Worm (Caenorhabditis elegans) whole organism, L1 larva: ENCODE data around the gene mca-1.

Source experiments
- C16A3.4 ChIP-seq: fragments of 150-350 bp; optimal IDR thresholded peaks from 2 replicates; lab custom pipeline; 2014; ENCODE audit warnings: missing biosample characterization, missing genetic modification characterization
- C34B4.2 ChIP-seq: sonication (generic microtip); optimal IDR thresholded peaks from 2 replicates; lab custom pipeline; 2017; ENCODE audit warnings: mild to moderate bottlenecking, missing genetic modification characterization, missing compliant biosample characterization
- F16B12.6 ChIP-seq: fragments of 150-350 bp; optimal IDR thresholded peaks from 2 replicates; lab custom pipeline; 2014; ENCODE audit warnings: missing biosample characterization, missing genetic modification characterization
- Y116A8C.19 ChIP-seq: sonication (generic microtip); optimal IDR thresholded peaks from 2 replicates; lab custom pipeline; 2016; ENCODE audit warnings: missing compliant biosample characterization, missing genetic modification characterization, borderline replicate concordance
- ceh-88 ChIP-seq: fragments of 200-800 bp; sonication (Bioruptor generic); IDR thresholded peaks from 2 replicates; pipeline ENCODE4 v1.3.6; 2022; ENCODE audit warnings: missing genetic modification characterization, missing compliant biosample characterization
- ceh-90 ChIP-seq: sonication (generic microtip); optimal IDR thresholded peaks from 2 replicates; lab custom pipeline; 2016; ENCODE audit warnings: missing genetic modification characterization, missing compliant biosample characterization
- ces-1 ChIP-seq: fragments of 150-350 bp; optimal IDR thresholded peaks from 2 replicates; lab custom pipeline; 2014; ENCODE audit warnings: missing biosample characterization, missing genetic modification reagents, missing genetic modification characterization
- dsc-1 ChIP-seq: sonication (generic microtip); optimal IDR thresholded peaks from 2 replicates; lab custom pipeline; 2016; ENCODE audit warnings: mild to moderate bottlenecking, missing genetic modification characterization, missing compliant biosample characterization
- egl-27 ChIP-seq, 2 experiments: fragments of 150-350 bp in 1 of 2; sonication (generic microtip); optimal IDR thresholded peaks; 3 replicates each; lab custom pipeline; 2017 to 2018; ENCODE audit warnings: missing biosample characterization in 2 of 2, missing genetic modification characterization in 2 of 2, missing genetic modification reagents in 2 of 2
- elt-2 ChIP-seq: sonication (generic microtip); optimal IDR thresholded peaks from 2 replicates; lab custom pipeline; 2016; ENCODE audit warnings: missing genetic modification characterization, mild to moderate bottlenecking, inconsistent platforms, missing compliant biosample characterization, missing genetic modification reagents
- elt-3 ChIP-seq, 6 experiments: fragments of 150-350 bp in 1 of 6; sonication (generic microtip); optimal IDR thresholded peaks; 2 replicates each; lab custom pipeline; 2017 to 2018; ENCODE audit warnings: missing biosample characterization in 6 of 6, missing genetic modification characterization in 6 of 6, inconsistent platforms in 1 of 6
- ets-5 ChIP-seq: fragments of 200-800 bp; sonication (Bioruptor generic); IDR thresholded peaks from 2 replicates; pipeline ENCODE4 v1.3.6; 2022; ENCODE audit warnings: missing genetic modification characterization, missing compliant biosample characterization
- fkh-10 ChIP-seq: sonication (generic microtip); optimal IDR thresholded peaks from 2 replicates; lab custom pipeline; 2017; ENCODE audit warnings: missing biosample characterization, missing genetic modification reagents, missing genetic modification characterization
- grh-1 ChIP-seq: fragments of 200-800 bp; sonication (Bioruptor generic); IDR thresholded peaks from 2 replicates; pipeline ENCODE4 v1.3.6; 2022; ENCODE audit warnings: missing genetic modification reagents, missing genetic modification characterization, missing compliant biosample characterization
- hpl-2 ChIP-seq: fragments of 150-350 bp; optimal IDR thresholded peaks from 2 replicates; lab custom pipeline; 2014; ENCODE audit warnings: missing biosample characterization, missing genetic modification reagents, missing genetic modification characterization
- irx-1 ChIP-seq: sonication (generic microtip); optimal IDR thresholded peaks from 2 replicates; lab custom pipeline; 2016; ENCODE audit warnings: missing genetic modification characterization, missing compliant biosample characterization
- jun-1 ChIP-seq: fragments of 150-350 bp; optimal IDR thresholded peaks from 2 replicates; lab custom pipeline; 2014; ENCODE audit warnings: missing biosample characterization, missing genetic modification reagents, missing genetic modification characterization
- lin-13 ChIP-seq: fragments of 150-350 bp; optimal IDR thresholded peaks from 2 replicates; lab custom pipeline; 2014; ENCODE audit warnings: missing biosample characterization, missing genetic modification reagents, missing genetic modification characterization
- lin-15B ChIP-seq: fragments of 150-350 bp; sonication (generic microtip); optimal IDR thresholded peaks from 3 replicates; lab custom pipeline; 2014; ENCODE audit warnings: missing biosample characterization, missing genetic modification characterization
- lin-35 ChIP-seq, 2 experiments: fragments of 150-350 bp; optimal IDR thresholded peaks; 2 replicates each; lab custom pipeline; 2014; ENCODE audit warnings: missing biosample characterization in 2 of 2, missing genetic modification characterization in 2 of 2, missing genetic modification reagents in 2 of 2
- lsy-2 ChIP-seq, 2 experiments: fragments of 150-350 bp; optimal IDR thresholded peaks; 2 replicates each; lab custom pipeline; 2014; ENCODE audit warnings: missing biosample characterization in 2 of 2, missing genetic modification characterization in 2 of 2
- mdl-1 ChIP-seq, 2 experiments: fragments of 150-350 bp; optimal IDR thresholded peaks; 2 replicates each; lab custom pipeline; 2014 to 2017; ENCODE audit warnings: missing biosample characterization in 2 of 2, missing genetic modification characterization in 2 of 2, inconsistent platforms in 1 of 2
- mef-2 ChIP-seq: fragments of 150-350 bp; optimal IDR thresholded peaks from 2 replicates; lab custom pipeline; 2014; ENCODE audit warnings: missing biosample characterization, missing genetic modification characterization
- mep-1 ChIP-seq: fragments of 150-350 bp; optimal IDR thresholded peaks from 2 replicates; lab custom pipeline; 2014; ENCODE audit warnings: missing biosample characterization, missing genetic modification characterization
- nhr-11 ChIP-seq: fragments of 150-350 bp; optimal IDR thresholded peaks from 2 replicates; lab custom pipeline; 2014; ENCODE audit warnings: missing biosample characterization, missing genetic modification characterization
- nhr-12 ChIP-seq: sonication (generic microtip); optimal IDR thresholded peaks from 2 replicates; lab custom pipeline; 2017; ENCODE audit warnings: missing biosample characterization, missing genetic modification characterization
- nhr-20 ChIP-seq: sonication (generic microtip); optimal IDR thresholded peaks from 2 replicates; lab custom pipeline; 2016; ENCODE audit warnings: mild to moderate bottlenecking, missing genetic modification characterization, missing compliant biosample characterization
- nhr-237 ChIP-seq: fragments of 150-350 bp; optimal IDR thresholded peaks from 2 replicates; lab custom pipeline; 2014; ENCODE audit warnings: missing biosample characterization, missing genetic modification characterization
- nhr-71 ChIP-seq: sonication (generic microtip); optimal IDR thresholded peaks from 2 replicates; lab custom pipeline; 2016; ENCODE audit warnings: mild to moderate bottlenecking, missing genetic modification characterization, moderate library complexity, missing compliant biosample characterization
- nhr-77 ChIP-seq: fragments of 150-350 bp; optimal IDR thresholded peaks from 2 replicates; lab custom pipeline; 2014; ENCODE audit warnings: missing biosample characterization, missing genetic modification characterization
- nhr-85 ChIP-seq: sonication (generic microtip); peaks from one replicate; lab custom pipeline; 2016; ENCODE audit warnings: missing genetic modification characterization, inconsistent platforms, missing compliant biosample characterization
- nhr-90 ChIP-seq: sonication (generic microtip); optimal IDR thresholded peaks from 2 replicates; lab custom pipeline; 2016; ENCODE audit warnings: mild to moderate bottlenecking, missing genetic modification characterization, missing compliant biosample characterization; ENCODE audit not compliant: poor library complexity
- pag-3 ChIP-seq: sonication (generic microtip); optimal IDR thresholded peaks from 2 replicates; lab custom pipeline; 2017; ENCODE audit warnings: missing genetic modification characterization, mild to moderate bottlenecking, missing compliant biosample characterization, antibody characterized with exemption, borderline replicate concordance; ENCODE audit not compliant: insufficient read depth
- rnt-1 ChIP-seq: sonication (generic microtip); optimal IDR thresholded peaks from 2 replicates; lab custom pipeline; 2016; ENCODE audit warnings: mild to moderate bottlenecking, missing genetic modification characterization, moderate library complexity, missing compliant biosample characterization
- snpc-4 ChIP-seq: fragments of 150-350 bp; optimal IDR thresholded peaks from 2 replicates; lab custom pipeline; 2014; ENCODE audit warnings: missing biosample characterization, missing genetic modification characterization
- sptf-1 ChIP-seq: fragments of 150-350 bp; optimal IDR thresholded peaks from 2 replicates; lab custom pipeline; 2014; ENCODE audit warnings: missing biosample characterization, missing genetic modification characterization
- sup-37 ChIP-seq: fragments of 200-800 bp; sonication (Bioruptor generic); optimal IDR thresholded peaks from 2 replicates; lab custom pipeline; 2018; ENCODE audit warnings: mild to moderate bottlenecking, missing genetic modification characterization, missing compliant biosample characterization
- tlp-1 ChIP-seq: fragments of 150-350 bp; optimal IDR thresholded peaks from 2 replicates; lab custom pipeline; 2014; ENCODE audit warnings: missing biosample characterization, missing genetic modification characterization
- unc-130 ChIP-seq: fragments of 150-350 bp; optimal IDR thresholded peaks from 2 replicates; lab custom pipeline; 2017; ENCODE audit warnings: missing biosample characterization, missing genetic modification characterization, inconsistent platforms
- unc-30 ChIP-seq: sonication (generic microtip); optimal IDR thresholded peaks from 2 replicates; lab custom pipeline; 2017; ENCODE audit warnings: missing biosample characterization, missing genetic modification characterization
- unc-86 ChIP-seq: sonication (generic microtip); optimal IDR thresholded peaks from 2 replicates; lab custom pipeline; 2016; ENCODE audit warnings: missing genetic modification characterization, missing compliant biosample characterization
- unc-98 ChIP-seq: fragments of 200-800 bp; sonication (Bioruptor generic); IDR thresholded peaks from 2 replicates; pipeline ENCODE4 v1.3.6; 2022; ENCODE audit warnings: missing genetic modification characterization, missing compliant biosample characterization
- vab-15 ChIP-seq: sonication (generic microtip); optimal IDR thresholded peaks from 2 replicates; lab custom pipeline; 2017; ENCODE audit warnings: missing genotype, mild to moderate bottlenecking, missing genetic modification characterization, missing compliant biosample characterization
- xbp-1 ChIP-seq: sonication (generic microtip); optimal IDR thresholded peaks from 2 replicates; lab custom pipeline; 2016; ENCODE audit warnings: missing genetic modification characterization, missing compliant biosample characterization
- zip-4 ChIP-seq: fragments of 200-800 bp; sonication (Bioruptor generic); optimal IDR thresholded peaks from 2 replicates; lab custom pipeline; 2018; ENCODE audit warnings: mild to moderate bottlenecking, missing genetic modification characterization, moderate library complexity, missing compliant biosample characterization

Gene mca-1

DNA sequence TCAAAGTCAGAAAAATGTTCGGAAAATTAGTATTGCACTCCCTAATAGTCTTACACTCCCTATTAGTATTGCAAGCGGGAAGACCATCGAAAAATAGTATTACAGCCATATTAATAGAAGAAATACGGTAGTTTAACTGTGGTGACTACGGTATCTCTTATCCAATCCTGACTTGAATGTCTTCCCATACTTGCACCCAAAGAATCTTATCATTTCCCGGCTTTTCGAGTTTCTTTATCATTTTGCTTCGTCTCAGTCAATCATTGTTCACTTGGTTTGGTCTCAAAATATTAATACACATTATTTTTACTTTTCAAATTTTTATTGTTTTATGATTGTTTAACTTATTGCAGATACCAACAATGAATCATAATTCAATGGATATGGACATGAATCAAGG lies 18.4 kb upstream of the mca-1 start, which contains the start of gene F58G6.3:
Gene F58G6.3 (plus strand): TSS at position 352 of the 400 bp plus-strand sequence.
- TF ChIP-seq fkh-10 (GFP tag; lab: Kevin White, UChicago) (no peak), mdl-1 (tag; optimal IDR thresholded peaks at IDR 0.05; lab: Kevin White, UChicago) (no peak), ces-1 (GFP tag; lab: Kevin White, UChicago) (no peak), nhr-237 (no peak), lsy-2 (tag; optimal IDR thresholded peaks at IDR 0.05; lab: Kevin White, UChicago) (no peak), sptf-1 (tag; lab: Kevin White, UChicago) (no peak), C34B4.2 (no peak), nhr-77 (tag; lab: Kevin White, UChicago) (no peak), unc-86 (tag; lab: Kevin White, UChicago) (no peak), lin-15B (tag; lab: Kevin White, UChicago) (no peak)

DNA sequence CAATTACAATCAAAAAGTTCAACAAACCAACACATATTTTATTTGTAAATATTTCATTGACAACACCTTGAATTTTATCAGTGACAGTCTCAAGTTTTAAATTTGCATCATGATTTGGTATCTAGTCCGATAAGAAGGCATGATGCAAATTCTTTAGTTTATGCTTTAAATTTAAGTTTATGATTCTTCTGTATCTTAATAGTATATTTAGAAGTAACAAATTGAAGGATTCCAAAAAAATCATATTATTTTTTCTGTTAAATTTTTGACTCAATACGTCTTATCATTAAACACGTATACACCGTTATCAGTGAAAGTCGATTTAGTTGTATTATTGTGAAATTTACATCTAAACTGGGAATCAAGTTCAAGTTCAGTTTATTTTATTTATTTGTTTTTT lies 16.5 kb upstream of the mca-1 start, which contains the start of gene chca-1:
Gene chca-1 (plus strand): TSS at position 161 of the 400 bp plus-strand sequence.
- TF ChIP-seq tlp-1 (tag; lab: Kevin White, UChicago) (peak; percentile 79), jun-1 (tag; lab: Kevin White, UChicago) (no peak), pag-3 (no peak), nhr-20 (peak; percentile 2), lin-13 (GFP tag; lab: Kevin White, UChicago) (no peak), elt-2 (peak; percentile 94), unc-98 (GFP tag; lab: Robert Waterston, UW) (no peak), elt-3 (tag; optimal IDR thresholded peaks at IDR 0.05; lab: Kevin White, UChicago) (no peak), nhr-90 (tag; lab: Kevin White, UChicago) (peak; percentile 14), nhr-71 (tag; lab: Kevin White, UChicago) (peak; percentile 36), mdl-1 (tag; optimal IDR thresholded peaks at IDR 0.05; lab: Kevin White, UChicago) (no peak)

DNA sequence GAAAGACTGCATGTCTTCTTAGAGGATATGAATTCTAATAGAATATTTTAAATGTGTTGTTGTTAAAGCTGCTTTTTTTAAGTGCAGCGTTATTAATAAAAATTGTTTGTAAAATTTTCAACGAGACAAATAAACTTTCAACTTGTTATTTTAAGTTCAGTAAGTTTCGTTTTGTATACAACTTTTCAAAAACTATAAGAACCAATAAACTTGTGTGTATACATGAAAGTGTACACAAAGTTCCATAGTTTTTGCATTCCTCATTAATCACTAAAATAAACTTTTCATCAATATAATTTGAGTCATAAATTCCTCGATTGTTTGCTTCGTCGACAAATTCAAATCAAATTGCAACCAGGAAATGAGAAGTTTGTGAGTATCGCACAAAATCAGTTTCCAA lies 13.9 kb upstream of the mca-1 start, which contains the start of gene srm-3:
Gene srm-3 (plus strand): TSS at position 301 of the 400 bp plus-strand sequence.
- TF ChIP-seq nhr-90 (tag; lab: Kevin White, UChicago), result no peak
- no peak for TF ChIP-seq ets-5 (GFP tag; lab: Robert Waterston, UW)
- TF ChIP-seq ces-1 (GFP tag; lab: Kevin White, UChicago), result no peak
- TF ChIP-seq lsy-2 (tag; optimal IDR thresholded peaks at IDR 0.05; lab: Kevin White, UChicago), result no peak
- TF ChIP-seq vab-15 (tag; lab: Kevin White, UChicago), result no peak
- TF ChIP-seq unc-130, result no peak

DNA sequence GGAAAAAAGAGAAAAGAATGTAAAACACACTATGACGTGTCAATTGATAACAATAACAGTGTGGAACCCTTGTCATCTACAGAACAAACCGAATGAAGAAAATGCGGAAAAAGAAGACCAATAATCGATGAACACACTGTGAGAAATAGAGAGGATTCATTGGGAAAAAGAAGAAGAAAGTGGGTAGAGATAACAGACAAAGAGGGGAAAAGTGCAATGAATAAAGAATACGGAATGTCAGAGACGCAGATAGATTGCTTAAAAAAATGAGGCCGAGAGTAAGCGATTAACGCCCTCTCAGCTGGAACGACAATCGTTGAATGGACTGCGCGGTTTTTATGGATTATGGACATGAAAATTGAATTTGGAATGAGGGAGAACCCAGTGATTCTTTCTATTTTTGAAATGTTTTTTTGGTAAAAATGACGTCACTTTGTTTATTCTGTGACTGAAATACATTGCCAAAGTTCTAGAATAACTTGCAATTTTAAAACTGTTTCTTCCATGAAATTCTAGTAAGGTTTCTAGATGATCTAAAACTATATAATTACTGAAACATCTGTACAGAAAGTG lies 13.1 kb upstream of the mca-1 start, which contains the start of gene amph-1:
Gene amph-1 (minus strand): TSS at position 85 of the 573 bp plus-strand sequence.
- TF ChIP-seq nhr-77 (tag; lab: Kevin White, UChicago) (no peak), nhr-90 (tag; lab: Kevin White, UChicago) (no peak), mep-1 (tag; lab: Kevin White, UChicago) (peak; percentile 65), Y116A8C.19 (tag; lab: Kevin White, UChicago) (no peak), ceh-88 (GFP tag; lab: Robert Waterston, UW) (no peak), C16A3.4 (tag; lab: Kevin White, UChicago) (no peak), rnt-1 (tag; lab: Kevin White, UChicago) (peak; percentile 45), dsc-1 (tag; lab: Kevin White, UChicago) (no peak), xbp-1 (no peak), hpl-2 (no peak), zip-4 (no peak), unc-30 (tag; lab: Kevin White, UChicago) (no peak), snpc-4 (tag; lab: Kevin White, UChicago) (no peak), ces-1 (GFP tag; lab: Kevin White, UChicago) (no peak), nhr-85 (tag; lab: Kevin White, UChicago) (peak; percentile 57), irx-1 (tag; lab: Kevin White, UChicago) (no peak), nhr-12 (tag; lab: Kevin White, UChicago) (no peak), unc-98 (GFP tag; lab: Robert Waterston, UW) (no peak), grh-1 (GFP tag; lab: Robert Waterston, UW) (no peak), egl-27 (tag; optimal IDR thresholded peaks at IDR 0.05; lab: Kevin White, UChicago) (no peak), mdl-1 (tag; optimal IDR thresholded peaks at IDR 0.05; lab: Kevin White, UChicago) (no peak), mef-2 (tag; lab: Kevin White, UChicago) (no peak), sup-37 (no peak), ets-5 (GFP tag; lab: Robert Waterston, UW) (no peak), fkh-10 (GFP tag; lab: Kevin White, UChicago) (no peak), lin-35 (GFP tag; optimal IDR thresholded peaks at IDR 0.05; lab: Kevin White, UChicago) (peak; percentile 41), F16B12.6 (no peak), nhr-11 (tag; lab: Kevin White, UChicago) (no peak), ceh-90 (no peak), unc-86 (tag; lab: Kevin White, UChicago) (no peak)
